Worm (Caenorhabditis elegans) whole organism, L2 larva: ENCODE data around the gene F47B8.14.

Source experiments
- C34F6.9 ChIP-seq: fragments of 150-350 bp; optimal IDR thresholded peaks from 2 replicates; lab custom pipeline; 2014; ENCODE audit warnings: missing biosample characterization, missing genetic modification characterization
- R02D3.7 ChIP-seq: fragments of 150-350 bp; optimal IDR thresholded peaks from 2 replicates; lab custom pipeline; 2014; ENCODE audit warnings: missing biosample characterization, missing genetic modification characterization
- Y55F3AM.14 ChIP-seq: fragments of 200-800 bp; sonication (Bioruptor generic); optimal IDR thresholded peaks from 2 replicates; lab custom pipeline; 2018; ENCODE audit warnings: mild to moderate bottlenecking, missing genetic modification characterization, missing compliant biosample characterization
- ZK546.5 ChIP-seq: sonication (generic microtip); optimal IDR thresholded peaks from 2 replicates; lab custom pipeline; 2017; ENCODE audit warnings: missing biosample characterization, missing genetic modification characterization
- aly-2 ChIP-seq: fragments of 150-350 bp; optimal IDR thresholded peaks from 2 replicates; lab custom pipeline; 2014; ENCODE audit warnings: missing biosample characterization, missing genetic modification characterization
- ama-1 ChIP-seq: fragments of 150-350 bp; optimal IDR thresholded peaks from 2 replicates; lab custom pipeline; 2018; ENCODE audit warnings: inconsistent platforms
- blmp-1 ChIP-seq: sonication (generic microtip); optimal IDR thresholded peaks from 2 replicates; lab custom pipeline; 2017; ENCODE audit warnings: missing genetic modification characterization, mild to moderate bottlenecking, missing compliant biosample characterization, antibody characterized with exemption, moderate library complexity; ENCODE audit not compliant: insufficient read depth
- ceh-16 ChIP-seq: fragments of 150-350 bp; optimal IDR thresholded peaks from 2 replicates; lab custom pipeline; 2014; ENCODE audit warnings: missing biosample characterization, missing genetic modification characterization
- ceh-82 ChIP-seq: fragments of 150-350 bp; optimal IDR thresholded peaks from 2 replicates; lab custom pipeline; 2014; ENCODE audit warnings: missing biosample characterization, missing genetic modification characterization
- crh-2 ChIP-seq: sonication (generic microtip); optimal IDR thresholded peaks from 2 replicates; lab custom pipeline; 2017; ENCODE audit warnings: missing biosample characterization, missing genetic modification characterization
- dmd-4 ChIP-seq: sonication (generic microtip); optimal IDR thresholded peaks from 2 replicates; lab custom pipeline; 2017; ENCODE audit warnings: missing biosample characterization, missing genetic modification characterization
- egl-27 ChIP-seq: sonication (generic microtip); optimal IDR thresholded peaks from 3 replicates; lab custom pipeline; 2017; ENCODE audit warnings: missing biosample characterization, missing genetic modification reagents, missing genetic modification characterization
- elt-1 ChIP-seq: fragments of 150-350 bp; optimal IDR thresholded peaks from 2 replicates; lab custom pipeline; 2014; ENCODE audit warnings: missing biosample characterization, missing genetic modification characterization
- elt-3 ChIP-seq: sonication (generic microtip); optimal IDR thresholded peaks from 2 replicates; lab custom pipeline; 2017; ENCODE audit warnings: missing biosample characterization, missing genetic modification characterization
- fos-1 ChIP-seq: fragments of 150-350 bp; optimal IDR thresholded peaks from 2 replicates; lab custom pipeline; 2014; ENCODE audit warnings: missing biosample characterization, missing genetic modification characterization
- gmeb-1 ChIP-seq: fragments of 150-350 bp; optimal IDR thresholded peaks from 2 replicates; lab custom pipeline; 2014; ENCODE audit warnings: missing biosample characterization, missing genetic modification characterization
- lin-11 ChIP-seq: fragments of 150-350 bp; sonication (generic microtip); optimal IDR thresholded peaks from 2 replicates; lab custom pipeline; 2014; ENCODE audit warnings: missing biosample characterization, missing genetic modification characterization, inconsistent platforms, mixed read lengths
- lin-39 ChIP-seq: fragments of 150-350 bp; optimal IDR thresholded peaks from 2 replicates; lab custom pipeline; 2014; ENCODE audit warnings: missing biosample characterization, missing genetic modification reagents, missing genetic modification characterization
- lsy-2 ChIP-seq, 2 experiments: fragments of 150-350 bp in 1 of 2; sonication (generic microtip) in 1 of 2; optimal IDR thresholded peaks; 2 replicates each; lab custom pipeline; 2014 to 2017; ENCODE audit warnings: missing biosample characterization in 2 of 2, missing genetic modification characterization in 2 of 2
- mab-5 ChIP-seq: fragments of 150-350 bp; optimal IDR thresholded peaks from 2 replicates; lab custom pipeline; 2014; ENCODE audit warnings: missing biosample characterization, missing genetic modification characterization
- mbf-1 ChIP-seq: sonication (generic microtip); optimal IDR thresholded peaks from 2 replicates; lab custom pipeline; 2017; ENCODE audit warnings: missing biosample characterization, missing genetic modification characterization
- mdl-1 ChIP-seq, 2 experiments: fragments of 150-350 bp in 1 of 2; sonication (generic microtip) in 1 of 2; optimal IDR thresholded peaks; 2 replicates each; lab custom pipeline; 2017; ENCODE audit warnings: missing biosample characterization in 2 of 2, missing genetic modification characterization in 2 of 2
- nhr-10 ChIP-seq: sonication (generic microtip); optimal IDR thresholded peaks from 2 replicates; lab custom pipeline; 2017; ENCODE audit warnings: missing biosample characterization, missing genetic modification characterization
- nhr-11 ChIP-seq: fragments of 150-350 bp; optimal IDR thresholded peaks from 2 replicates; lab custom pipeline; 2014; ENCODE audit warnings: missing biosample characterization, missing genetic modification characterization
- nhr-12 ChIP-seq: fragments of 150-350 bp; optimal IDR thresholded peaks from 2 replicates; lab custom pipeline; 2014; ENCODE audit warnings: missing biosample characterization, missing genetic modification characterization
- nhr-129 ChIP-seq: fragments of 150-350 bp; optimal IDR thresholded peaks from 2 replicates; lab custom pipeline; 2014; ENCODE audit warnings: missing biosample characterization, missing genetic modification characterization
- nhr-21 ChIP-seq: fragments of 150-350 bp; optimal IDR thresholded peaks from 2 replicates; lab custom pipeline; 2014; ENCODE audit warnings: missing biosample characterization, missing genetic modification characterization
- nhr-23 ChIP-seq: fragments of 150-350 bp; optimal IDR thresholded peaks from 2 replicates; lab custom pipeline; 2014; ENCODE audit warnings: missing biosample characterization, missing genetic modification reagents, missing genetic modification characterization
- nhr-237 ChIP-seq: fragments of 150-350 bp; optimal IDR thresholded peaks from 2 replicates; lab custom pipeline; 2014; ENCODE audit warnings: missing biosample characterization, missing genetic modification characterization
- nhr-25 ChIP-seq: fragments of 150-350 bp; sonication (generic microtip); optimal IDR thresholded peaks from 3 replicates; lab custom pipeline; 2014; ENCODE audit warnings: missing biosample characterization, missing genetic modification characterization
- peb-1 ChIP-seq: fragments of 150-350 bp; optimal IDR thresholded peaks from 2 replicates; lab custom pipeline; 2014; ENCODE audit warnings: missing biosample characterization, missing genetic modification characterization
- sem-4 ChIP-seq: fragments of 150-350 bp; optimal IDR thresholded peaks from 2 replicates; lab custom pipeline; 2014; ENCODE audit warnings: missing biosample characterization, missing genetic modification reagents, missing genetic modification characterization
- skn-1 ChIP-seq: sonication (generic microtip); optimal IDR thresholded peaks from 2 replicates; lab custom pipeline; 2017; ENCODE audit warnings: missing biosample characterization, missing genetic modification characterization
- sma-3 ChIP-seq: sonication (generic microtip); optimal IDR thresholded peaks from 2 replicates; lab custom pipeline; 2016; ENCODE audit warnings: missing genetic modification reagents, missing genetic modification characterization, missing compliant biosample characterization
- sma-9 ChIP-seq, 2 experiments: fragments of 150-350 bp in 1 of 2; sonication (generic microtip) in 1 of 2; optimal IDR thresholded peaks; 2 replicates each; lab custom pipeline; 2014 to 2016; ENCODE audit warnings: missing genetic modification characterization in 2 of 2, mild to moderate bottlenecking in 1 of 2, missing biosample characterization in 1 of 2, missing compliant biosample characterization in 1 of 2, missing genetic modification reagents in 1 of 2, moderate library complexity in 1 of 2
- snpc-4 ChIP-seq: fragments of 150-350 bp; optimal IDR thresholded peaks from 2 replicates; lab custom pipeline; 2014; ENCODE audit warnings: missing biosample characterization, missing genetic modification characterization
- unc-55 ChIP-seq: fragments of 150-350 bp; sonication (generic microtip); optimal IDR thresholded peaks from 3 replicates; lab custom pipeline; 2014; ENCODE audit warnings: missing biosample characterization, missing genetic modification reagents, missing genetic modification characterization
- unc-62 ChIP-seq: fragments of 150-350 bp; optimal IDR thresholded peaks from 2 replicates; lab custom pipeline; 2014; ENCODE audit warnings: missing biosample characterization, missing genetic modification reagents, missing genetic modification characterization
- zag-1 ChIP-seq: fragments of 150-350 bp; optimal IDR thresholded peaks from 2 replicates; lab custom pipeline; 2014; ENCODE audit warnings: missing biosample characterization, missing genetic modification characterization
- ztf-1 ChIP-seq: fragments of 200-800 bp; sonication (Bioruptor generic); conservative IDR thresholded peaks from 2 replicates; pipeline ENCODE4 v1.3.6; 2022; ENCODE audit warnings: missing genetic modification characterization, missing compliant biosample characterization
- ztf-11 ChIP-seq: sonication (generic microtip); optimal IDR thresholded peaks from 2 replicates; lab custom pipeline; 2017; ENCODE audit warnings: missing biosample characterization, missing genetic modification characterization
- ztf-4 ChIP-seq: fragments of 150-350 bp; optimal IDR thresholded peaks from 2 replicates; lab custom pipeline; 2014; ENCODE audit warnings: missing biosample characterization, missing genetic modification characterization

The F47B8.14 gene

ce11 chrV:14358577-14358976 is 38.2 kb downstream of the F47B8.14 start, which contains the start of gene Y49A3A.4:
Y49A3A.4 (minus strand) TSS chrV:14358890.
- TF ChIP-seq snpc-4 (peak; percentile 89), unc-62 (GFP tag; lab: Kevin White, UChicago) (no peak)

- no peak for TF ChIP-seq mbf-1 (tag; lab: Kevin White, UChicago)
- TF ChIP-seq nhr-25 = no peak
- TF ChIP-seq ceh-16 = no peak
- no peak for TF ChIP-seq lin-39
- TF ChIP-seq nhr-12 (tag; lab: Kevin White, UChicago) = no peak
- no peak for TF ChIP-seq nhr-21
- no peak for TF ChIP-seq nhr-11 (tag; lab: Kevin White, UChicago)
- no peak for TF ChIP-seq unc-62 (GFP tag; lab: Kevin White, UChicago)
- no peak for TF ChIP-seq elt-3 (tag; lab: Kevin White, UChicago)
- TF ChIP-seq elt-1 (tag; lab: Kevin White, UChicago) = no peak
- no peak for TF ChIP-seq snpc-4
- TF ChIP-seq ceh-82 = no peak
- TF ChIP-seq ztf-11 (tag; lab: Kevin White, UChicago) = no peak
- no peak for TF ChIP-seq blmp-1 (tag; lab: Kevin White, UChicago)
- no peak for TF ChIP-seq Y55F3AM.14
These were observed 41.6 kb downstream of the F47B8.14 start for ce11 chrV:14361973-14362372.

DNA sequence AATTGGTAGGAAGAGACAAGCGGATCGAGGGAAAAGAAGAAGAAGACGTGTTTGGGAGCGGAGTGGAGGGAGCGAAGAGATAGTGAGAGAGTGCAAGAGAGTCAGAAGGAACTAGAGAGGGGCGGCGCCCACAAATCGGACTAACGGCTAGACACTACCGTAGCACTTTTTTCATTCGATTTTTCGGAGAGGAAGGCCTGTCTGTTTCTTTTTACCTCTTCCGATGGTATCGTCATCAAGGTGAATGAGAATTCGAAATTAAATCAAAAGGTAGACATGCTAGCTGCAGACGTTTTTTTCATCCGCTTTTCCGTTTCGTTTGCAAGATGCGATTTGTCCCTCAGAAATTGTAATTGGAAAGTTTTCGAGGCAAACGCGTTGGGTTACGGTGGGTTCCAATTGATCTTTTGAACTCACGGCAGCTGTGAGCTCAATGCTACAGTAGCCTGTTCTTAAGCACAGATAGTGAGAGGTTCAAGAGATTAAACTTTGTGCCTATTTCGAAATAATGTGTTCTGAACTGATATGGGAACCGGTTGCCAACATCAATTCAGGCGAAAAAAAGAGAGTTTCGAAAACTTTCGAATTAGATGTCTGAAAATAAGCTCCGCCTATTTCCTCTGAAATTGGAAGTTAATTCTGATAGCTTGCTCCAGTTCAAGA is 44.4 kb downstream of the F47B8.14 start:
- TF ChIP-seq fos-1 (tag; lab: Kevin White, UChicago) (peak; percentile 12), sem-4 (tag; lab: Kevin White, UChicago) (peak; percentile 6), ztf-1 (no peak), nhr-129 (no peak), blmp-1 (tag; lab: Kevin White, UChicago) (peak; percentile 64), egl-27 (no peak), snpc-4 (no peak), nhr-12 (tag; lab: Kevin White, UChicago) (no peak), mbf-1 (tag; lab: Kevin White, UChicago) (no peak), sma-3 (GFP tag; lab: Kevin White, UChicago) (no peak), ama-1 (no peak), unc-62 (GFP tag; lab: Kevin White, UChicago) (no peak), dmd-4 (tag; lab: Kevin White, UChicago) (no peak), nhr-10 (tag; lab: Kevin White, UChicago) (no peak), elt-3 (tag; lab: Kevin White, UChicago) (no peak), Y55F3AM.14 (no peak), aly-2 (tag; lab: Kevin White, UChicago) (no peak), peb-1 (no peak), skn-1 (no peak), R02D3.7 (tag; lab: Kevin White, UChicago) (no peak), zag-1 (tag; lab: Kevin White, UChicago) (no peak), crh-2 (tag; lab: Kevin White, UChicago) (no peak), ceh-82 (no peak), lin-39 (no peak), nhr-237 (tag; lab: Kevin White, UChicago) (no peak), mdl-1 (tag; optimal IDR thresholded peaks at IDR 0.05; lab: Kevin White, UChicago) (no peak), lsy-2 (tag; optimal IDR thresholded peaks at IDR 0.05; lab: Kevin White, UChicago) (peak in 1 of 2 experiments; percentile 74), ceh-16 (no peak), unc-55 (GFP tag; lab: Kevin White, UChicago) (no peak), elt-1 (tag; lab: Kevin White, UChicago) (no peak)

ce11 chrV:14366487-14366962 is 46.2 kb downstream of the F47B8.14 start:
- peak; percentile 52 for TF ChIP-seq C34F6.9 (tag; lab: Kevin White, UChicago)
- no peak for TF ChIP-seq nhr-129
- TF ChIP-seq mab-5 = no peak
- TF ChIP-seq unc-55 (GFP tag; lab: Kevin White, UChicago) = peak; percentile 88
- no peak for TF ChIP-seq ceh-16
- TF ChIP-seq sma-9 (GFP tag; optimal IDR thresholded peaks at IDR 0.05; lab: Kevin White, UChicago) = peak; percentile 89
- no peak for TF ChIP-seq sma-9 (tag; optimal IDR thresholded peaks at IDR 0.05; lab: Kevin White, UChicago)
- TF ChIP-seq blmp-1 (tag; lab: Kevin White, UChicago) = peak; percentile 46
- no peak for TF ChIP-seq ztf-1
- peak; percentile 39 to 59 for TF ChIP-seq mdl-1 (tag; optimal IDR thresholded peaks at IDR 0.05; lab: Kevin White, UChicago)
- no peak for TF ChIP-seq elt-3 (tag; lab: Kevin White, UChicago)
- no peak for TF ChIP-seq nhr-25
- no peak for TF ChIP-seq nhr-10 (tag; lab: Kevin White, UChicago)
- no peak for TF ChIP-seq lin-39
- peak; percentile 69 for TF ChIP-seq peb-1
- peak; percentile 87 for TF ChIP-seq Y55F3AM.14
- TF ChIP-seq ztf-4 (tag; lab: Kevin White, UChicago) = no peak
- no peak for TF ChIP-seq gmeb-1 (tag; lab: Kevin White, UChicago)
- peak; percentile 69 for TF ChIP-seq sem-4 (tag; lab: Kevin White, UChicago)
- no peak for TF ChIP-seq mbf-1 (tag; lab: Kevin White, UChicago)
- no peak for TF ChIP-seq nhr-12 (tag; lab: Kevin White, UChicago)
- peak; percentile 33 for TF ChIP-seq lin-11
- TF ChIP-seq nhr-23 (tag; lab: Kevin White, UChicago) = no peak
- TF ChIP-seq lsy-2 (tag; optimal IDR thresholded peaks at IDR 0.05; lab: Kevin White, UChicago) = peak in 1 of 2 experiments; percentile 78
- peak; percentile 85 for TF ChIP-seq nhr-21
- no peak for TF ChIP-seq nhr-237 (tag; lab: Kevin White, UChicago)
- peak; percentile 72 for TF ChIP-seq unc-62 (GFP tag; lab: Kevin White, UChicago)
- no peak for TF ChIP-seq ZK546.5
- peak; percentile 82 for TF ChIP-seq zag-1 (tag; lab: Kevin White, UChicago)
- no peak for TF ChIP-seq nhr-11 (tag; lab: Kevin White, UChicago)
- peak; percentile 34 for TF ChIP-seq ceh-82
- TF ChIP-seq snpc-4 = peak; percentile 8
